Fruit fly (Drosophila melanogaster) whole organism, pupa: ENCODE measurements around the gene toe.

ENCODE experiments used
- CG10348 ChIP-seq: fragments of 200-800 bp; sonication (Bioruptor generic); IDR thresholded peaks from 2 replicates; pipeline ENCODE4 v1.3.6; 2022; ENCODE audit warnings: missing biosample characterization, missing genetic modification characterization
- CG12605 ChIP-seq: fragments of 200-800 bp; sonication (Bioruptor generic); IDR thresholded peaks from 2 replicates; pipeline ENCODE4 v1.3.6; 2022; ENCODE audit warnings: missing biosample characterization, missing genetic modification characterization
- CG13204 ChIP-seq: fragments of 200-800 bp; sonication (Bioruptor generic); optimal IDR thresholded peaks from 2 replicates; lab custom pipeline; 2018; ENCODE audit warnings: missing biosample characterization, mild to moderate bottlenecking, missing genetic modification characterization, moderate library complexity
- CG14655 ChIP-seq: fragments of 200-800 bp; sonication (Bioruptor generic); optimal IDR thresholded peaks from 3 replicates; lab custom pipeline; 2017; ENCODE audit warnings: mild to moderate bottlenecking, missing biosample characterization, missing genetic modification reagents, missing genetic modification characterization
- CG15710 ChIP-seq: fragments of 200-800 bp; sonication (Bioruptor generic); optimal IDR thresholded peaks from 2 replicates; lab custom pipeline; 2018; ENCODE audit warnings: missing biosample characterization, mild to moderate bottlenecking, missing genetic modification characterization, moderate library complexity
- CG17806 ChIP-seq: fragments of 200-800 bp; sonication (Bioruptor generic); optimal IDR thresholded peaks from 2 replicates; lab custom pipeline; 2018; ENCODE audit warnings: missing biosample characterization, mild to moderate bottlenecking, missing genetic modification characterization, moderate library complexity
- CG32121 ChIP-seq: fragments of 200-800 bp; sonication (Bioruptor generic); IDR thresholded peaks from 2 replicates; pipeline ENCODE4 v1.3.6; 2022; ENCODE audit warnings: missing biosample characterization, missing genetic modification characterization
- CG34367 ChIP-seq: fragments of 200-800 bp; sonication (Bioruptor generic); optimal IDR thresholded peaks from 2 replicates; lab custom pipeline; 2018; ENCODE audit warnings: missing biosample characterization, mild to moderate bottlenecking, missing genetic modification characterization
- CG4496 ChIP-seq: fragments of 200-800 bp; sonication (Bioruptor generic); IDR thresholded peaks from 3 replicates; pipeline ENCODE4 v1.3.6; 2022; ENCODE audit warnings: missing biosample characterization, missing genetic modification characterization
- CG8159 ChIP-seq: fragments of 200-800 bp; sonication (Bioruptor generic); optimal IDR thresholded peaks from 3 replicates; lab custom pipeline; 2018; ENCODE audit warnings: missing biosample characterization, mild to moderate bottlenecking, missing genetic modification characterization, moderate library complexity
- CG8301 ChIP-seq: fragments of 200-800 bp; sonication (Bioruptor generic); optimal IDR thresholded peaks from 2 replicates; lab custom pipeline; 2018; ENCODE audit warnings: missing biosample characterization, mild to moderate bottlenecking, missing genetic modification characterization
- CG9948 ChIP-seq: fragments of 200-800 bp; sonication (Bioruptor generic); optimal IDR thresholded peaks from 2 replicates; lab custom pipeline; 2018; ENCODE audit warnings: missing biosample characterization, mild to moderate bottlenecking, missing genetic modification characterization, moderate library complexity
- D1 ChIP-seq: fragments of 200-800 bp; sonication (Bioruptor generic); optimal IDR thresholded peaks from 2 replicates; lab custom pipeline; 2018; ENCODE audit warnings: missing biosample characterization, mild to moderate bottlenecking, missing genetic modification characterization, moderate library complexity
- EcR ChIP-seq: fragments of 200-800 bp; sonication (Bioruptor generic); optimal IDR thresholded peaks from 3 replicates; lab custom pipeline; 2019; ENCODE audit warnings: missing biosample characterization, missing genetic modification characterization, mild to moderate bottlenecking, moderate library complexity, missing genetic modification reagents
- Ets98B ChIP-seq: fragments of 200-800 bp; sonication (Bioruptor generic); IDR thresholded peaks from 2 replicates; pipeline ENCODE4 v1.3.6; 2022; ENCODE audit warnings: missing biosample characterization, missing genetic modification characterization
- Pif1A ChIP-seq: fragments of 200-800 bp; sonication (Bioruptor generic); optimal IDR thresholded peaks from 3 replicates; lab custom pipeline; 2016; ENCODE audit warnings: missing biosample characterization, missing genetic modification characterization
- Pif1B ChIP-seq: fragments of 200-800 bp; sonication (Bioruptor generic); optimal IDR thresholded peaks from 3 replicates; lab custom pipeline; 2016; ENCODE audit warnings: missing biosample characterization, missing genetic modification characterization
- Snoo ChIP-seq: fragments of 200-800 bp; sonication (Bioruptor generic); optimal IDR thresholded peaks from 3 replicates; lab custom pipeline; 2017; ENCODE audit warnings: missing biosample characterization, mild to moderate bottlenecking, missing genetic modification characterization, inconsistent platforms
- fd96Ca ChIP-seq: fragments of 200-800 bp; sonication (Bioruptor generic); IDR thresholded peaks from 3 replicates; pipeline ENCODE4 v1.3.6; 2022; ENCODE audit warnings: missing biosample characterization, missing genetic modification characterization
- gl ChIP-seq: fragments of 200-800 bp; sonication (Bioruptor generic); optimal IDR thresholded peaks from 2 replicates; lab custom pipeline; 2018; ENCODE audit warnings: missing biosample characterization, mild to moderate bottlenecking, missing genetic modification characterization
- rn ChIP-seq: fragments of 200-800 bp; sonication (Bioruptor generic); IDR thresholded peaks from 2 replicates; pipeline ENCODE4 v1.3.6; 2022; ENCODE audit warnings: missing biosample characterization, missing genetic modification characterization

toe gene

DNA sequence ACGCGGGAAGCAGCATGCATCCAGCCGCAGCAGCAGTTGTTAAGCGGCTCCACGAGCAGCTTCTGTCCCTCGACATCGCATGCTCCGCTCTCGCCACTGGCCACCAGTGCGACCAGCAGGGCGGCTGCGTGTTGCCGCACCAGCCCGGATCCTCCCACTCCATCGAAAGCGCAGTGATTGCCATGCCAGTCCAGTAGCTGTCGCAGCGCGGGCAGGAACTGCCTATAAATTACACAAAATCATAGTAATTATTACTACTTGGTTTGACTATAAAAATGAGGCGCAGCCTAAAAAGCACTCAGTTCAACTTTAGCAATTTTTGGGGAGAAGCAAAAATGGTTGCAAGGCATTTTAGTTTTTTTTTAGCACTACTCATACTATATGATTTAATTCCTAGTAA lies 36.6 kb downstream of the toe start, which contains the start of gene Obp69a:
Gene Obp69a, plus strand, starts transcription at position 301 of the 400 bp plus-strand sequence.
- TF ChIP-seq Ets98B (GFP tag; lab: Robert Waterston, UW) (no peak), CG32121 (GFP tag; lab: Robert Waterston, UW) (no peak), CG34367 (tag; lab: Kevin White, UChicago) (no peak), CG8301 (tag; lab: Kevin White, UChicago) (no peak), Snoo (tag; lab: Kevin White, UChicago) (no peak), rn (GFP tag; lab: Robert Waterston, UW) (no peak), fd96Ca (GFP tag; lab: Robert Waterston, UW) (no peak), EcR (GFP tag; lab: Kevin White, UChicago) (no peak), gl (tag; lab: Kevin White, UChicago) (no peak), CG14655 (GFP tag; lab: Kevin White, UChicago) (no peak), CG12605 (no peak), CG4496 (GFP tag; lab: Robert Waterston, UW) (no peak), Pif1A (no peak)

DNA sequence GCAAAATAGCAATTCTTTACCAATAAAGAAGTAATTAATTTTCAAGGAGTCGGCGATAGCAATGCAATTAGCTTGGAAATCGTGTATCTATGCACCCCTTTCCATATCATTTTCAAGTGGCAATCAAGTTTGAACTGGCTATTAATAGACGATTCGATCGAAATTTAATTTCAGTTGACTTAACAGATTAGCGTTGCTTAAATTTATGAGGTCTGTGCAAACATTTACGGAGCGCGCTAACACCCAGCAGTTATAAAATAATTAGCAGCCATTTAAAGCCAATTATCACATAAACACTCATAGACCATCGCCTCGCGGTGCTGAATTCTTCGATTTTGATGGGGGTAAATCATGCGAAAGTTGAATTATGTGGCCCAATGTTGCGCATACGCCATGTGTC lies 39.7 kb downstream of the toe start:
- TF ChIP-seq gl (tag; lab: Kevin White, UChicago) (no peak), Pif1B (GFP tag; lab: Kevin White, UChicago) (no peak), EcR (GFP tag; lab: Kevin White, UChicago) (no peak), CG12605 (no peak), CG8301 (tag; lab: Kevin White, UChicago) (no peak), Ets98B (GFP tag; lab: Robert Waterston, UW) (no peak), CG10348 (GFP tag; lab: Robert Waterston, UW) (no peak), CG14655 (GFP tag; lab: Kevin White, UChicago) (no peak), CG15710 (no peak), fd96Ca (GFP tag; lab: Robert Waterston, UW) (no peak), Pif1A (no peak), CG13204 (GFP tag; lab: Kevin White, UChicago) (no peak), CG17806 (tag; lab: Kevin White, UChicago) (no peak), CG32121 (GFP tag; lab: Robert Waterston, UW) (no peak), rn (GFP tag; lab: Robert Waterston, UW) (no peak), D1 (tag; lab: Kevin White, UChicago) (no peak), CG34367 (tag; lab: Kevin White, UChicago) (no peak)

DNA sequence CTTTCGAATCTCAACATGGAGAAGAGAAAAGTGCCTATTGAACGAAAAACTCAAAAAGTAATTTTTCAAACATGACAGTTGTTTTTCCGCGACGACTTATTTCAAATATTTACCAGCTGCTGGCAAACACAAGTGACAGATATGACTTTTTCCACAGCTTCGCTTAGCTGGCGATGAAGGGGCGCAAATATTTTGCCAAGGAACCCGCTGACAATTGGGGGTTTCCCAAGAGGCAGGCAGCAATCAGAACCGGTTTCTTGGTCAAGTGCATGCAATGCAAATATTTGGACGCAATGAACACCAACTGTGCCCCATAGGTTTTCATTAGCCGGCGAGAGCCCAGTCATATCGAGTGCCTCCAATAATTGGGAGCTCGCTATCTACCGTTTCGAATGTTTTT lies 40.4 kb downstream of the toe start:
- TF ChIP-seq fd96Ca (GFP tag; lab: Robert Waterston, UW), result peak; percentile 7; the same call in 1 of the 3 replicates
- TF ChIP-seq gl (tag; lab: Kevin White, UChicago), result no peak
- TF ChIP-seq Ets98B (GFP tag; lab: Robert Waterston, UW), result no peak
- no peak for TF ChIP-seq Pif1B (GFP tag; lab: Kevin White, UChicago)
- no peak for TF ChIP-seq CG32121 (GFP tag; lab: Robert Waterston, UW)
- no peak for TF ChIP-seq CG4496 (GFP tag; lab: Robert Waterston, UW)

DNA sequence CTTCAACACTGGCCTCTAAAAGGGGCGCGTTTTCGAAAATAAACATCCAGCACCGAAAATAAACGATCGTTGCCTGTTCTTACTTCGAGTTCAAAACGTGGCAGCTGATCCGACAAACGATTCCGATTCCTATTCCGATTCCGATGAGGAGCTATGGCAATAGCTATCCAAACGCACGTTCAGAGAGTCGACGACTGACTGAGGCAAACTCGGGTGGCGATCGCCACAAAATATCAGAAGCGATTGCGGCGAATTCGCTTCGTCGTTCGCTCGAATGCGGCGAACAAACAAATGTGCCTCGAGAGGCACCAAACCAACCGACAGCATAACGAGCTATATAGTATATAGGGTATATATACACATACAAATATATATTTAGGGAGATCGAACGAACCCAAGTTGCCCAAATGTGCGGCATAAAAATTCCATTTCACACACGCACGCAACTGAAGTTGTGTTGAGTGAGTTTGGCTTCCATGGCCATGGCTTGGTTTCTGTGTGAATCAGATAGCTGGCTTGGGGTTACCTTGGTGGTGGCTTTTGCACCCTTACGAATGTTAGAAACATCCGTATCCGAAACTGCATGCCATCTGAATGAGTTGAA lies 41.1 kb downstream of the toe start, which contains the start of gene Ncc69:
Gene Ncc69, minus strand, starts transcription at position 205 of the 604 bp plus-strand sequence.
- TF ChIP-seq CG12605 (no peak), EcR (GFP tag; lab: Kevin White, UChicago) (peak; percentile 48), Ets98B (GFP tag; lab: Robert Waterston, UW) (peak; percentile 26; the same call in 1 of the 2 replicates)

DNA sequence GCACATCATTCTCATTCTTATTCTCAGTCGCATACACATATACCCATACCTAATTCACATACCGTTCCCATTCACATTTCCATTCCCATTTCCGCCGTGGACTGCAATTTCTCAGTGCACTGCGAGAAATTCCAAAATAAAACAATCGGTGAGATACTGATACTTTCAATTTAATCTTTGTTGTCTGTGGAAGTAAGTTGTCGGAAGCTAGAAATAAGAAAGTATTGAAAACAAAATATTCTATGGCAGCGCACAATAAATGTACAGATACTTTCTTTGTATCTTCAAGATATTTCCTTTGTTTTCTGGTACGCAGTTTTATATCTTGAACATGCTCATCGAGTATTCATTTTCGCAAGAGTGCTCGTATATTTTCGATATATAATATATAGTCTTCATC lies 44.6 kb downstream of the toe start:
- no peak for TF ChIP-seq Ets98B (GFP tag; lab: Robert Waterston, UW)
- no peak for TF ChIP-seq CG8301 (tag; lab: Kevin White, UChicago)
- peak; percentile 13 for TF ChIP-seq CG34367 (tag; lab: Kevin White, UChicago)
- peak; percentile 24 for TF ChIP-seq CG8159
- no peak for TF ChIP-seq CG9948 (tag; lab: Kevin White, UChicago)
- TF ChIP-seq D1 (tag; lab: Kevin White, UChicago), result no peak
- TF ChIP-seq Pif1A, result peak; percentile 7
- no peak for TF ChIP-seq Pif1B (GFP tag; lab: Kevin White, UChicago)
- no peak for TF ChIP-seq Snoo (tag; lab: Kevin White, UChicago)
- TF ChIP-seq CG15710, result peak; percentile 4
- TF ChIP-seq, all 21 proteins: peak for 4

DNA sequence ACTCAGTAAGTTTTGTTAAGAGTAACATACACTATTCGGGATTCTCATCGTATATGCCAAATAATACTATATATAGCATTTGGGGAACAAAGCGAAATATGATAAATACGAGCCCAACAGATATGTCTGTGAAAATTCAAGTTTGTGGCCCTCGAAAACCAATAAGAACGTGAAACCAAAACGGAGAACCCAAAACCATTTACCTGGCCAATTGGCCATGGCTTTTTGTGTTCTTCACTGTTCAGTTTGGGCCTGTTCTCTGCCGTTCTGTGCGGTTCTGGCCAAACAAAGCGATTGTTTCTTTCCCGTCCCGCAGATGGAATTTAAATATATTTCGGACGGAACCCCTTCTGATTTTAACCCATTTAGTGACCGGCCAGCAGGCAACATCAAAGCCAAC lies 45.4 kb downstream of the toe start:
- no peak for TF ChIP-seq EcR (GFP tag; lab: Kevin White, UChicago)
- TF ChIP-seq CG13204 (GFP tag; lab: Kevin White, UChicago), result no peak
- TF ChIP-seq CG12605, result no peak
- TF ChIP-seq, all 21 proteins: peak for 0

DNA sequence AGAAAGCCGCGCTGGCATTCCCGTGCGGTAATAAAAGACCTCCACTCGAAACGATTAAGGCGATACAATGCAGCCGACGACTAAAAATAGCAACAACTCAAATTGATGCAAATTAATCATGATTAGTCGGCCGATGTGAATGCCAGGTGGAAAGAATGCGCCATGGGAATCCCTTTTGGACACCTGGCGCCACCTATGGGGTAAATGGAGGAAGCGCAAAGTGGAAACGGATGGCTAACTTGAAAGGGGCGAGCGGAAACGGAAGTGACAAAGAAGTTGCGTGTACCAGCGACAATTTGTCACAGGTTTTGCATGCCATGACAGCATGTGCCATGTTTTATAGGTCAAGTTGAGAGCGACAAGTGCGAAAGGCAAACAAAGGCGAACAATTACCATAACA lies 51.9 kb downstream of the toe start:
- TF ChIP-seq D1 (tag; lab: Kevin White, UChicago) (no peak), Ets98B (GFP tag; lab: Robert Waterston, UW) (no peak), CG14655 (GFP tag; lab: Kevin White, UChicago) (no peak), CG4496 (GFP tag; lab: Robert Waterston, UW) (no peak), CG15710 (no peak), EcR (GFP tag; lab: Kevin White, UChicago) (no peak), CG10348 (GFP tag; lab: Robert Waterston, UW) (no peak), CG13204 (GFP tag; lab: Kevin White, UChicago) (no peak), CG32121 (GFP tag; lab: Robert Waterston, UW) (no peak), CG34367 (tag; lab: Kevin White, UChicago) (no peak), CG12605 (no peak), Pif1A (no peak), CG8301 (tag; lab: Kevin White, UChicago) (no peak), fd96Ca (GFP tag; lab: Robert Waterston, UW) (no peak), CG8159 (no peak), Pif1B (GFP tag; lab: Kevin White, UChicago) (no peak), CG17806 (tag; lab: Kevin White, UChicago) (no peak)
- TF ChIP-seq, all 21 proteins: peak for 0
